Fruit fly (Drosophila melanogaster): ENCODE results near the gene Skel.

- TF ChIP-seq CG8478 (optimal IDR thresholded peaks at IDR 0.05) (no peak), CTCF (optimal IDR thresholded peaks at IDR 0.05) (no peak)
Observed at dm6 chr3R:10679911-10680310, 6.8 kb upstream of the Skel start.

Data from S2 (cell line).